Fruit fly (Drosophila melanogaster) whole organism, embryonic: ENCODE measurements around the gene Pvf2.

ENCODE experiments used
- Aef1 ChIP-seq: fragments of 200-800 bp; sonication (Bioruptor generic); IDR thresholded peaks from 3 replicates; pipeline ENCODE4 v1.3.6; 2022; ENCODE audit warnings: missing biosample characterization, missing genetic modification characterization
- Atf6 ChIP-seq: fragments of 200-800 bp; sonication (Bioruptor generic); IDR thresholded peaks from 2 replicates; pipeline ENCODE4 v1.3.6; 2022; ENCODE audit warnings: missing biosample characterization, missing genetic modification characterization
- Blimp-1 ChIP-seq: fragments of 200-800 bp; sonication (Bioruptor generic); optimal IDR thresholded peaks from 3 replicates; lab custom pipeline; 2018; ENCODE audit warnings: missing biosample characterization, missing genetic modification characterization, mild to moderate bottlenecking, moderate library complexity, missing genetic modification reagents
- CG13424 ChIP-seq: fragments of 200-800 bp; sonication (Bioruptor generic); optimal IDR thresholded peaks from 2 replicates; lab custom pipeline; 2019; ENCODE audit warnings: missing biosample characterization, mild to moderate bottlenecking, missing genetic modification characterization, moderate library complexity
- CG13624 ChIP-seq: fragments of 200-800 bp; sonication (Bioruptor generic); optimal IDR thresholded peaks from 2 replicates; lab custom pipeline; 2016; ENCODE audit warnings: missing biosample characterization, missing genetic modification characterization
- CG14710 ChIP-seq: fragments of 200-800 bp; sonication (Bioruptor generic); optimal IDR thresholded peaks from 3 replicates; lab custom pipeline; 2019; ENCODE audit warnings: missing biosample characterization, mild to moderate bottlenecking, missing genetic modification characterization, moderate library complexity
- CG15011 ChIP-seq: fragments of 200-800 bp; sonication (Bioruptor generic); optimal IDR thresholded peaks from 3 replicates; lab custom pipeline; 2018; ENCODE audit warnings: missing biosample characterization, mild to moderate bottlenecking, missing genetic modification characterization
- CG15479 ChIP-seq: fragments of 200-800 bp; sonication (Bioruptor generic); optimal IDR thresholded peaks from 3 replicates; lab custom pipeline; 2019; ENCODE audit warnings: missing biosample characterization, mild to moderate bottlenecking, missing genetic modification characterization, moderate library complexity
- CG17802 ChIP-seq: fragments of 200-800 bp; sonication (Bioruptor generic); optimal IDR thresholded peaks from 2 replicates; lab custom pipeline; 2018; ENCODE audit warnings: missing biosample characterization, mild to moderate bottlenecking, missing genetic modification characterization, moderate library complexity
- CG30020 ChIP-seq: fragments of 200-800 bp; optimal IDR thresholded peaks from 2 replicates; lab custom pipeline; 2019; ENCODE audit warnings: missing biosample characterization, mild to moderate bottlenecking, missing genetic modification characterization, moderate library complexity
- CG33557 ChIP-seq: fragments of 200-800 bp; sonication (Bioruptor generic); optimal IDR thresholded peaks from 2 replicates; lab custom pipeline; 2019; ENCODE audit warnings: missing biosample characterization, mild to moderate bottlenecking, missing genetic modification characterization, moderate library complexity
- CG4730 ChIP-seq: fragments of 200-800 bp; sonication (Bioruptor generic); IDR thresholded peaks from 2 replicates; pipeline ENCODE4 v1.3.6; 2022; ENCODE audit warnings: missing biosample characterization, missing genetic modification characterization
- CG5245 ChIP-seq: fragments of 200-800 bp; sonication (Bioruptor generic); optimal IDR thresholded peaks from 3 replicates; lab custom pipeline; 2016; ENCODE audit warnings: missing biosample characterization, missing genetic modification characterization
- CG7745 ChIP-seq: fragments of 200-800 bp; sonication (Bioruptor generic); optimal IDR thresholded peaks from 2 replicates; lab custom pipeline; 2018; ENCODE audit warnings: missing biosample characterization, mild to moderate bottlenecking, missing genetic modification characterization, moderate library complexity
- CG8388 ChIP-seq: fragments of 200-800 bp; sonication (Bioruptor generic); optimal IDR thresholded peaks from 2 replicates; lab custom pipeline; 2019; ENCODE audit warnings: missing biosample characterization, mild to moderate bottlenecking, missing genetic modification characterization, moderate library complexity
- CG8924 ChIP-seq: fragments of 200-800 bp; optimal IDR thresholded peaks from 3 replicates; lab custom pipeline; 2019; ENCODE audit warnings: missing biosample characterization, mild to moderate bottlenecking, missing genetic modification characterization, moderate library complexity
- CG9727 ChIP-seq: fragments of 200-800 bp; sonication (Bioruptor generic); optimal IDR thresholded peaks from 3 replicates; lab custom pipeline; 2017; ENCODE audit warnings: missing biosample characterization, mild to moderate bottlenecking, missing genetic modification characterization
- CTCF ChIP-seq: fragments of 200-800 bp; sonication (Bioruptor generic); optimal IDR thresholded peaks from 2 replicates; lab custom pipeline; 2017; ENCODE audit warnings: missing biosample characterization, mild to moderate bottlenecking, missing genetic modification characterization, moderate library complexity
- Ets97D ChIP-seq: fragments of 200-800 bp; sonication (Bioruptor generic); optimal IDR thresholded peaks from 3 replicates; lab custom pipeline; 2016; ENCODE audit warnings: missing biosample characterization, missing genetic modification characterization
- Fer2 ChIP-seq: fragments of 200-800 bp; sonication (Bioruptor generic); optimal IDR thresholded peaks from 2 replicates; lab custom pipeline; 2018; ENCODE audit warnings: missing biosample characterization, mild to moderate bottlenecking, missing genetic modification characterization, moderate library complexity
- HLH3B ChIP-seq: fragments of 200-800 bp; sonication (Bioruptor generic); IDR thresholded peaks from 2 replicates; pipeline ENCODE4 v1.3.6; 2022; ENCODE audit warnings: missing biosample characterization, missing genetic modification characterization
- Lpt ChIP-seq: fragments of >200 bp; optimal IDR thresholded peaks from 2 replicates; lab custom pipeline; 2018; ENCODE audit warnings: missing biosample characterization, missing genetic modification characterization
- MBD-R2 ChIP-seq: fragments of 200-800 bp; sonication (Bioruptor generic); IDR thresholded peaks from 2 replicates; pipeline ENCODE4 v1.3.6; 2022; ENCODE audit warnings: missing biosample characterization, missing genetic modification characterization
- Nf-YC ChIP-seq: fragments of 200-800 bp; optimal IDR thresholded peaks from 3 replicates; lab custom pipeline; 2019; ENCODE audit warnings: missing biosample characterization, mild to moderate bottlenecking, missing genetic modification characterization, moderate library complexity
- PHDP ChIP-seq: fragments of 200-800 bp; sonication (Bioruptor generic); optimal IDR thresholded peaks from 3 replicates; lab custom pipeline; 2018; ENCODE audit warnings: missing biosample characterization, mild to moderate bottlenecking, missing genetic modification characterization, moderate library complexity
- Rx ChIP-seq: fragments of 200-800 bp; sonication (Bioruptor generic); IDR thresholded peaks from 2 replicates; pipeline ENCODE4 v1.3.6; 2022; ENCODE audit warnings: missing biosample characterization, missing genetic modification characterization
- Xrp1 ChIP-seq: fragments of 200-800 bp; sonication (Bioruptor generic); IDR thresholded peaks from 2 replicates; pipeline ENCODE4 v1.3.6; 2022; ENCODE audit warnings: missing biosample characterization, missing genetic modification characterization
- al ChIP-seq: fragments of 200-800 bp; sonication (Bioruptor generic); IDR thresholded peaks from 2 replicates; pipeline ENCODE4 v1.3.6; 2022; ENCODE audit warnings: missing biosample characterization, missing genetic modification characterization
- ara ChIP-seq: fragments of 200-800 bp; sonication (Bioruptor generic); IDR thresholded peaks from 2 replicates; pipeline ENCODE4 v1.3.6; 2022; ENCODE audit warnings: missing biosample characterization, missing genetic modification characterization
- az2 ChIP-seq: fragments of 200-800 bp; sonication (Bioruptor generic); optimal IDR thresholded peaks from 3 replicates; lab custom pipeline; 2016; ENCODE audit warnings: missing biosample characterization, missing genetic modification characterization
- dimm ChIP-seq: fragments of 200-800 bp; sonication (Bioruptor generic); IDR thresholded peaks from 2 replicates; pipeline ENCODE4 v1.3.6; 2022; ENCODE audit warnings: missing biosample characterization, missing genetic modification characterization
- fd64A ChIP-seq: fragments of 200-800 bp; sonication (Bioruptor generic); optimal IDR thresholded peaks from 3 replicates; lab custom pipeline; 2018; ENCODE audit warnings: missing biosample characterization, mild to moderate bottlenecking, missing genetic modification characterization
- gcm2 ChIP-seq: fragments of 200-800 bp; sonication (Bioruptor generic); optimal IDR thresholded peaks from 2 replicates; lab custom pipeline; 2016; ENCODE audit warnings: missing biosample characterization, missing genetic modification characterization
- gem ChIP-seq: fragments of 200-800 bp; sonication (Bioruptor generic); optimal IDR thresholded peaks from 2 replicates; lab custom pipeline; 2019; ENCODE audit warnings: missing biosample characterization, mild to moderate bottlenecking, missing genetic modification characterization, moderate library complexity
- insv ChIP-seq, 2 experiments: fragments of 200-800 bp; sonication (Bioruptor generic); optimal IDR thresholded peaks; 3 replicates each; lab custom pipeline; 2016 to 2018; ENCODE audit warnings: missing biosample characterization in 2 of 2, missing genetic modification characterization in 2 of 2
- lov ChIP-seq, 2 experiments: fragments of 200-800 bp in 1 of 2; fragments of >200 bp in 1 of 2; sonication (Bioruptor generic) in 1 of 2; IDR thresholded peaks in 1 of 2; optimal IDR thresholded peaks in 1 of 2; 2 replicates in 1 of 2; 3 replicates in 1 of 2; pipeline versions ENCODE4 v1.3.6 to Lab custom; 2017 to 2022; ENCODE audit warnings: missing biosample characterization in 1 of 2, missing genetic modification characterization in 1 of 2
- mld ChIP-seq: fragments of 200-800 bp; sonication (Bioruptor generic); IDR thresholded peaks from 3 replicates; pipeline ENCODE4 v1.3.6; 2022; ENCODE audit warnings: missing biosample characterization, missing genetic modification characterization; ENCODE audit not compliant: partially characterized antibody
- p53 ChIP-seq: fragments of 200-800 bp; sonication (Bioruptor generic); optimal IDR thresholded peaks from 2 replicates; lab custom pipeline; 2016; ENCODE audit warnings: missing biosample characterization, missing genetic modification characterization
- pan ChIP-seq, 4 experiments: fragments of >200 bp in 3 of 4; fragments of 200-800 bp in 1 of 4; sonication (Bioruptor generic) in 1 of 4; optimal IDR thresholded peaks in 3 of 4; IDR thresholded peaks in 1 of 4; 2 replicates each; pipeline versions ENCODE4 v1.3.6 to Lab custom; 2017 to 2022; ENCODE audit warnings: missing biosample characterization in 2 of 4, missing genetic modification characterization in 2 of 4, mixed read lengths in 1 of 4
- sens ChIP-seq: fragments of 200-800 bp; sonication (Bioruptor generic); peaks from one replicate; lab custom pipeline; 2016; ENCODE audit warnings: missing biosample characterization, missing genetic modification characterization
- slou ChIP-seq: fragments of 200-800 bp; sonication (Bioruptor generic); optimal IDR thresholded peaks from 3 replicates; lab custom pipeline; 2016; ENCODE audit warnings: missing biosample characterization, missing genetic modification characterization
- sna ChIP-seq: fragments of 200-800 bp; sonication (Bioruptor generic); IDR thresholded peaks from 2 replicates; pipeline ENCODE4 v1.3.6; 2022; ENCODE audit warnings: missing biosample characterization, missing genetic modification characterization; ENCODE audit not compliant: partially characterized antibody
- so ChIP-seq: fragments of 200-800 bp; sonication (Bioruptor generic); IDR thresholded peaks from 3 replicates; pipeline ENCODE4 v1.3.6; 2022; ENCODE audit warnings: missing biosample characterization, missing genetic modification characterization
- sob ChIP-seq: fragments of 200-800 bp; sonication (Bioruptor generic); IDR thresholded peaks from 2 replicates; pipeline ENCODE4 v1.3.6; 2022; ENCODE audit warnings: missing biosample characterization, missing genetic modification characterization
- sug ChIP-seq: fragments of 200-800 bp; optimal IDR thresholded peaks from 2 replicates; lab custom pipeline; 2019; ENCODE audit warnings: missing biosample characterization, mild to moderate bottlenecking, missing genetic modification characterization, moderate library complexity
- tll ChIP-seq, 2 experiments: fragments of 200-800 bp in 1 of 2; fragments of >200 bp in 1 of 2; sonication (Bioruptor generic) in 1 of 2; optimal IDR thresholded peaks; 2 replicates each; lab custom pipeline; 2017 to 2019; ENCODE audit warnings: missing biosample characterization in 2 of 2, missing genetic modification characterization in 2 of 2, mild to moderate bottlenecking in 1 of 2, moderate library complexity in 1 of 2
- ttk ChIP-seq: fragments of 200-800 bp; sonication (Bioruptor generic); IDR thresholded peaks from 2 replicates; pipeline ENCODE4 v2.1.2; 2022; ENCODE audit warnings: missing biosample characterization, missing genetic modification characterization
- wek ChIP-seq: fragments of 200-800 bp; sonication (Bioruptor generic); optimal IDR thresholded peaks from 3 replicates; lab custom pipeline; 2018; ENCODE audit warnings: missing biosample characterization, mild to moderate bottlenecking, missing genetic modification characterization, moderate library complexity
- wor ChIP-seq: fragments of 200-800 bp; sonication (Bioruptor generic); IDR thresholded peaks from 2 replicates; pipeline ENCODE4 v1.3.6; 2022; ENCODE audit warnings: missing biosample characterization, missing genetic modification characterization

Pvf2 gene

DNA sequence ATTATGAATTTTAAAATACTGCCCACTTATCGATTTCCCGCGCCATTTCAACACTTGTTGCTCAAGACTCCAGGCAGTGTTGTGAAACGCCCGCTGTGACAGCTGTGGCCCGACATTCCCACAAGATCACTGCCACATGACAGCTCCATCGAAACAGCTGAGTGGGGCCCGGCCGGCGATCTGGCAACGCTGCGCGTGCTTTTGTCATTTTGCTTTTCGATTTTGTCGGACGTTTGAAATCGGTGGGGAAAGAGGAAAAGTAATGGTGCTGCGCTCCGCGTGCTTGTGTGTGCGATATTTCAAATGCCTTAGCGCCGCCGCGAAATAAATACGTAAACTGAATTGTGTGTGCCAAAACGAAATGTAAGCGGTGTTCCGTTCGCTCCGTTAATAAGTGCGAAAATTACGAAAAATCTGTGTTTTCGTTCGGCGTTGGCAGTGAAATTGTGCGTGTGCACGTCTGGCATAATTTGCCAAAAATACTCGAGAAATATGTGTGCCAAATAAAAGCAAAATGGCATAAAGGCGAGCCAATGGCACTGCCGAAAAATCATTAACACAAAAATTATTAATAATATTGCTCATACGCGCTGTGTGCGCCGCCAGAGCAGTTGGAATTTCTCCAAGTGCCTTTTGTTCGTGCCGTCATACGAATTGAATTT, 42.2 kb downstream of the Pvf2 start (continued):
- TF ChIP-seq CG33557 (GFP tag; lab: Kevin White, UChicago) = peak; percentile 10
- TF ChIP-seq Xrp1 = no peak
- no peak for TF ChIP-seq CG7745 (tag; lab: Kevin White, UChicago)
- peak; percentile 58 for TF ChIP-seq gem (tag; lab: Kevin White, UChicago)
- peak; percentile 30 for TF ChIP-seq CG13424 (tag; lab: Kevin White, UChicago)
- TF ChIP-seq CG14710 (tag; lab: Kevin White, UChicago) = peak; percentile 61
- peak; percentile 20 for TF ChIP-seq CG30020
- TF ChIP-seq az2 = no peak
- TF ChIP-seq sna (GFP tag; lab: Robert Waterston, UW) = peak; percentile 66; the same call in 1 of the 2 replicates
- TF ChIP-seq CTCF (GFP tag; lab: Kevin White, UChicago) = no peak
- peak; percentile 96 for TF ChIP-seq Ets97D (GFP tag; lab: Kevin White, UChicago)
- TF ChIP-seq p53 (GFP tag; lab: Kevin White, UChicago) = peak; percentile 17
- peak; percentile 83 for TF ChIP-seq MBD-R2 (GFP tag; lab: Robert Waterston, UW)
- TF ChIP-seq ttk (GFP tag; lab: Robert Waterston, UW) = no peak; the same call in 1 of the 2 replicates
- TF ChIP-seq tll (GFP tag; optimal IDR thresholded peaks at IDR 0.05; lab: Kevin White, UChicago) = peak in 1 of 2 experiments; percentile 2
- TF ChIP-seq mld (GFP tag; lab: Robert Waterston, UW) = no peak
- TF ChIP-seq Aef1 (GFP tag; lab: Robert Waterston, UW) = peak; percentile 40
- TF ChIP-seq CG17802 (tag; lab: Kevin White, UChicago) = no peak
- TF ChIP-seq wor (GFP tag; lab: Robert Waterston, UW) = no peak
- TF ChIP-seq PHDP (tag; lab: Kevin White, UChicago) = peak; percentile 38
- peak; percentile 3 for TF ChIP-seq slou
- no peak for TF ChIP-seq dimm
- TF ChIP-seq CG15011 = peak; percentile 7
- peak; percentile 12; the same call in 1 of the 2 replicates for TF ChIP-seq ara (GFP tag; lab: Robert Waterston, UW)
- TF ChIP-seq lov (optimal IDR thresholded peaks at IDR 0.05; lab: Kevin White, UChicago) = no peak
- 0 out of 3 replicates have a peak, but pooled peaks have one; percentile 59 for TF ChIP-seq lov (GFP tag; IDR thresholded peaks at IDR 0.05; lab: Robert Waterston, UW)
- no peak for TF ChIP-seq CG15479 (GFP tag; lab: Kevin White, UChicago)
- peak; percentile 48 for TF ChIP-seq CG13624 (GFP tag; lab: Kevin White, UChicago)
- peak; percentile 59 for TF ChIP-seq HLH3B (GFP tag; lab: Robert Waterston, UW)
- peak; percentile 35 for TF ChIP-seq so (GFP tag; lab: Robert Waterston, UW)
- TF ChIP-seq CG9727 (GFP tag; lab: Kevin White, UChicago) = peak; percentile 41
- peak; percentile 53 for TF ChIP-seq sug
- TF ChIP-seq al = peak; percentile 36
- no peak for TF ChIP-seq CG4730
- TF ChIP-seq Lpt (GFP tag; lab: Kevin White, UChicago) = no peak
- no peak for TF ChIP-seq wek (GFP tag; lab: Kevin White, UChicago)
- peak; percentile 83 for TF ChIP-seq sens
- TF ChIP-seq Fer2 = no peak
- no peak for TF ChIP-seq CG8388
- TF ChIP-seq CG8924 = peak; percentile 44
- no peak for TF ChIP-seq fd64A (GFP tag; lab: Kevin White, UChicago)
- TF ChIP-seq Atf6 (GFP tag; lab: Robert Waterston, UW) = no peak
- TF ChIP-seq Blimp-1 = peak; percentile 9
- peak; percentile 46 for TF ChIP-seq Nf-YC (tag; lab: Kevin White, UChicago)
- TF ChIP-seq Rx (GFP tag; lab: Robert Waterston, UW) = peak; percentile 26; the same call in 1 of the 2 replicates
- peak; percentile 64 for TF ChIP-seq sob
- peak in 1 of 2 experiments; percentile 28 for TF ChIP-seq insv (GFP tag; optimal IDR thresholded peaks at IDR 0.05; lab: Kevin White, UChicago)
- no peak for TF ChIP-seq pan (optimal IDR thresholded peaks at IDR 0.05; lab: Kevin White, UChicago)
- peak in 1 of 2 experiments; percentile 23 for TF ChIP-seq pan (GFP tag; optimal IDR thresholded peaks at IDR 0.05 in 1 of 2, IDR thresholded peaks at IDR 0.05 in 1 of 2)
- peak; percentile 22 for TF ChIP-seq gcm2 (GFP tag; lab: Kevin White, UChicago)
- TF ChIP-seq CG5245 (GFP tag; lab: Kevin White, UChicago) = no peak
